Worm (Caenorhabditis elegans): ENCODE data around the gene spe-10.

DNA sequence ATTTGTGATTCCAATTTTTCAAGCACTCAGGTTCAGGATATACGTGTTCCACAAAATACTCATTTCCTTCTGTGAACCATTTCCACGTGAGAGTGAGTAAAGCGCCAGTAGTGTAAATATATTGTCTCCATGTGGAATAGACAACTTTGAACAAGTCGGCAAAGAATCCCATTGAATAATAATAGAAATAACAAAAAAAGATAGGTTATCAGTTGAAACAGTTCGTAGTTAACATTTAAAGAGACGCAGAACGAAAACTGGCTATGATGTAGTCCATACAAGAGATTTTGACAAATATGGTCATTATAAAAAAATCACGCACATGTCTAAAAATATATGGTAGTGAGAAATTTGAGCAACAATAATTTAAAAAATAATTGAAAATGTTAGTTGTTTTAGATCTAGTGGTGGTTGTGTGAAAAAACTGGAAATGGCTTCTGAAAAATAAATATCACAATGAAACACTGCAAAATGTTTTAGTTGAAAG, 26.5 kb upstream of the spe-10 start, which contains the start of gene ceeh-2:
- TF ChIP-seq nhr-12 (tag; optimal IDR thresholded peaks at IDR 0.05) (no peak), blmp-1 (tag; optimal IDR thresholded peaks at IDR 0.05) (no peak), unc-62 (GFP tag; optimal IDR thresholded peaks at IDR 0.05) (no peak), ztf-11 (tag; optimal IDR thresholded peaks at IDR 0.05) (no peak), unc-39 (tag; optimal IDR thresholded peaks at IDR 0.05) (no peak), nhr-237 (tag; optimal IDR thresholded peaks at IDR 0.05) (no peak), sem-2 (GFP tag; optimal IDR thresholded peaks at IDR 0.05) (no peak), M03D4.4 (tag; optimal IDR thresholded peaks at IDR 0.05) (no peak)
